ENCODE assay signal across 3 fruit fly cellular contexts in the genomic region with DNA sequence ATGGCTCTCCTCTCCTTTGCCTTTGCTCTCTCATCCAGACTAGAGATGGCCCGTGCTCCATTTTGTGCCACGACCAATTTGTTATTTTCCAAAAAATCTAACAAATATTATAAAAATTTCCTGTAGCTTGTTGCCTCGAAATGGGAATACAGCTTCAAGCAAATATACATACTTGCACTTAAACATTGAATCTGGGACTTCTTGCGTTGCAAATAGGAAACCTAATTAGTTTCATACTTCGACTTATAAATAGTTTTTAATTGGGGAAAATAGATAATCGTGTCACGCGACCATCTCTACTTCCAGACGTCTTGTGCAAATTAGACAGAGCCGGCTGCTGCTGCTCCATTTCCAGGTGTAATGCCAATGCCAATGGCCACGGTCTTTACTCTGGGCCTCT.
TF ChIP-seq lines count a peak whose summit lies in the region.

No protein-coding gene starts in this region.

TF ChIP-seq in whole organism, embryonic, 481 proteins besides CTCF, POLR2A, EP300 and RAD21 (continued from another document and continues in another):
- TF ChIP-seq CG31365 (tag; optimal IDR thresholded peaks at IDR 0.05; lab: Kevin White, UChicago): no peak
- TF ChIP-seq CG5180 (GFP tag; optimal IDR thresholded peaks at IDR 0.05; lab: Kevin White, UChicago): peak; percentile 4
- TF ChIP-seq CG1647 (GFP tag; optimal IDR thresholded peaks at IDR 0.05; lab: Kevin White, UChicago): no peak
- no peak for TF ChIP-seq sens-2 (GFP tag; IDR thresholded peaks at IDR 0.05; lab: Robert Waterston, UW)
- TF ChIP-seq disco-r (GFP tag; optimal IDR thresholded peaks at IDR 0.05; lab: Kevin White, UChicago): no peak
- no peak for TF ChIP-seq CG16863 (GFP tag; optimal IDR thresholded peaks at IDR 0.05; lab: Kevin White, UChicago)
- peak; percentile 66 for TF ChIP-seq dmrt99B (tag; optimal IDR thresholded peaks at IDR 0.05; lab: Kevin White, UChicago)
- TF ChIP-seq knrl (GFP tag; IDR thresholded peaks at IDR 0.05; lab: Robert Waterston, UW; ENCODE audit: partially characterized antibody): peak; percentile 45; the same call in 2 of the 3 replicates
- no peak for TF ChIP-seq Poxn (GFP tag; IDR thresholded peaks at IDR 0.05; lab: Robert Waterston, UW)
- no peak for TF ChIP-seq tio (GFP tag; optimal IDR thresholded peaks at IDR 0.05; lab: Kevin White, UChicago)
- TF ChIP-seq Vsx1 (GFP tag; optimal IDR thresholded peaks at IDR 0.05; lab: Kevin White, UChicago): peak; percentile 2
- peak; percentile 54 for TF ChIP-seq Rfx (GFP tag; IDR thresholded peaks at IDR 0.05; lab: Robert Waterston, UW)
- no peak for TF ChIP-seq ttk (GFP tag; IDR thresholded peaks at IDR 0.05; lab: Robert Waterston, UW)
- no peak for TF ChIP-seq CG1024 (GFP tag; IDR thresholded peaks at IDR 0.05; lab: Robert Waterston, UW)
- no peak for TF ChIP-seq H15 (GFP tag; IDR thresholded peaks at IDR 0.05; lab: Robert Waterston, UW)
- no peak for TF ChIP-seq CG4707 (GFP tag; optimal IDR thresholded peaks at IDR 0.05; lab: Kevin White, UChicago)
- peak; percentile 9 for TF ChIP-seq pnt (GFP tag; optimal IDR thresholded peaks at IDR 0.05; lab: Kevin White, UChicago)
- no peak for TF ChIP-seq da (GFP tag; optimal IDR thresholded peaks at IDR 0.05; lab: Kevin White, UChicago)
- TF ChIP-seq CG13424 (tag; optimal IDR thresholded peaks at IDR 0.05; lab: Kevin White, UChicago): peak; percentile 70
- no peak for TF ChIP-seq Opbp (GFP tag; IDR thresholded peaks at IDR 0.05; lab: Robert Waterston, UW; ENCODE audit: partially characterized antibody)
- TF ChIP-seq Atf-2 (GFP tag; optimal IDR thresholded peaks at IDR 0.05; lab: Kevin White, UChicago): no peak
- TF ChIP-seq Pdp1 (GFP tag; optimal IDR thresholded peaks at IDR 0.05; lab: Kevin White, UChicago): peak; percentile 10 to 31
- TF ChIP-seq salm (tag; optimal IDR thresholded peaks at IDR 0.05; lab: Kevin White, UChicago): no peak
- TF ChIP-seq CG18476 (GFP tag; optimal IDR thresholded peaks at IDR 0.05; lab: Kevin White, UChicago): peak; percentile 6
- no peak for TF ChIP-seq NK7.1 (GFP tag; optimal IDR thresholded peaks at IDR 0.05; lab: Kevin White, UChicago)
- TF ChIP-seq CG12219 (GFP tag; optimal IDR thresholded peaks at IDR 0.05; lab: Kevin White, UChicago): peak; percentile 33
- TF ChIP-seq yki (optimal IDR thresholded peaks at IDR 0.05; lab: Kevin White, UChicago): no peak
- TF ChIP-seq CG17359 (tag; optimal IDR thresholded peaks at IDR 0.05; lab: Kevin White, UChicago): peak; percentile 63
- peak; percentile 25 for TF ChIP-seq cwo (GFP tag; optimal IDR thresholded peaks at IDR 0.05; lab: Kevin White, UChicago)
- no peak for TF ChIP-seq NC2β (GFP tag; optimal IDR thresholded peaks at IDR 0.05; lab: Kevin White, UChicago)
- peak; percentile 20 for TF ChIP-seq CG10209 (GFP tag; optimal IDR thresholded peaks at IDR 0.05; lab: Kevin White, UChicago)
- peak; percentile 10 for TF ChIP-seq CG13624 (GFP tag; optimal IDR thresholded peaks at IDR 0.05; lab: Kevin White, UChicago)
- TF ChIP-seq CG2120 (GFP tag; optimal IDR thresholded peaks at IDR 0.05; lab: Kevin White, UChicago): peak; percentile 65
- 0 out of 2 replicates have a peak, but pooled peaks have one; percentile 18 for TF ChIP-seq CG9215 (GFP tag; IDR thresholded peaks at IDR 0.05; lab: Robert Waterston, UW)
- TF ChIP-seq lab (GFP tag; optimal IDR thresholded peaks at IDR 0.05; lab: Kevin White, UChicago): peak; percentile 73
- TF ChIP-seq CG31388 (GFP tag; optimal IDR thresholded peaks at IDR 0.05; lab: Kevin White, UChicago): no peak
- TF ChIP-seq CG6175 (GFP tag; IDR thresholded peaks at IDR 0.05; lab: Robert Waterston, UW): 0 out of 3 replicates have a peak, but pooled peaks have one; percentile 26
- TF ChIP-seq Side (GFP tag; optimal IDR thresholded peaks at IDR 0.05; lab: Kevin White, UChicago): no peak
- TF ChIP-seq mam (GFP tag; optimal IDR thresholded peaks at IDR 0.05; lab: Kevin White, UChicago): peak; percentile 57
- no peak for TF ChIP-seq Nf-YB (GFP tag; optimal IDR thresholded peaks at IDR 0.05; lab: Kevin White, UChicago)
- peak in 1 of 2 experiments; percentile 42 for TF ChIP-seq chif (GFP tag; optimal IDR thresholded peaks at IDR 0.05; lab: Kevin White, UChicago)

TF ChIP-seq in whole organism, prepupa, 60 proteins besides CTCF, POLR2A, EP300 and RAD21 (continued from another document):
- TF ChIP-seq topi (GFP tag; optimal IDR thresholded peaks at IDR 0.05; lab: Kevin White, UChicago) (peak; percentile 90), CG8632 (GFP tag; optimal IDR thresholded peaks at IDR 0.05; lab: Kevin White, UChicago) (peak; percentile 80), cyc (GFP tag; optimal IDR thresholded peaks at IDR 0.05; lab: Kevin White, UChicago) (peak; percentile 82), Smox (GFP tag; optimal IDR thresholded peaks at IDR 0.05; lab: Kevin White, UChicago) (peak; percentile 82), CG31627 (GFP tag; optimal IDR thresholded peaks at IDR 0.05; lab: Kevin White, UChicago) (peak; percentile 81), CG11762 (GFP tag; optimal IDR thresholded peaks at IDR 0.05; lab: Kevin White, UChicago; ENCODE audit: insufficient read depth) (peak; percentile 75), salr (GFP tag; optimal IDR thresholded peaks at IDR 0.05; lab: Kevin White, UChicago) (peak; percentile 78 to 80), fd85E (GFP tag; optimal IDR thresholded peaks at IDR 0.05; lab: Kevin White, UChicago) (peak; percentile 15), ss (GFP tag; optimal IDR thresholded peaks at IDR 0.05; lab: Kevin White, UChicago) (peak; percentile 78 to 80), Sox15 (GFP tag; optimal IDR thresholded peaks at IDR 0.05; lab: Kevin White, UChicago) (peak; percentile 76), Lpt (GFP tag; optimal IDR thresholded peaks at IDR 0.05; lab: Kevin White, UChicago) (peak; percentile 66), pdm3 (GFP tag; optimal IDR thresholded peaks at IDR 0.05; lab: Kevin White, UChicago) (peak; percentile 89), Sox102F (GFP tag; optimal IDR thresholded peaks at IDR 0.05; lab: Kevin White, UChicago) (peak; percentile 84), CG9139 (GFP tag; optimal IDR thresholded peaks at IDR 0.05; lab: Kevin White, UChicago) (peak; percentile 63), Met (GFP tag; optimal IDR thresholded peaks at IDR 0.05; lab: Kevin White, UChicago) (peak; percentile 87), Eip75B (GFP tag; optimal IDR thresholded peaks at IDR 0.05; lab: Kevin White, UChicago) (peak; percentile 87), achi (GFP tag; optimal IDR thresholded peaks at IDR 0.05; lab: Kevin White, UChicago) (peak; percentile 83), CG32006 (GFP tag; optimal IDR thresholded peaks at IDR 0.05; lab: Kevin White, UChicago) (peak; percentile 91), Sox14 (GFP tag; optimal IDR thresholded peaks at IDR 0.05; lab: Kevin White, UChicago) (peak; percentile 87), svp (GFP tag; lab: Kevin White, UChicago) (peak; percentile 89), CG6808 (GFP tag; optimal IDR thresholded peaks at IDR 0.05; lab: Kevin White, UChicago) (peak; percentile 87), CG8319 (GFP tag; optimal IDR thresholded peaks at IDR 0.05; lab: Kevin White, UChicago) (peak; percentile 62), CG3919 (GFP tag; optimal IDR thresholded peaks at IDR 0.05; lab: Kevin White, UChicago) (peak; percentile 81), vri (GFP tag; optimal IDR thresholded peaks at IDR 0.05; lab: Kevin White, UChicago) (peak; percentile 71), CG10631 (GFP tag; optimal IDR thresholded peaks at IDR 0.05; lab: Kevin White, UChicago) (peak; percentile 88), spab (GFP tag; optimal IDR thresholded peaks at IDR 0.05; lab: Kevin White, UChicago) (peak; percentile 74), CG6792 (GFP tag; optimal IDR thresholded peaks at IDR 0.05; lab: Kevin White, UChicago) (peak; percentile 72), CG1621 (tag; optimal IDR thresholded peaks at IDR 0.05; lab: Kevin White, UChicago) (peak; percentile 78), CG34406 (GFP tag; optimal IDR thresholded peaks at IDR 0.05; lab: Kevin White, UChicago) (peak; percentile 70), lz (GFP tag; optimal IDR thresholded peaks at IDR 0.05; lab: Kevin White, UChicago) (peak; percentile 84), net (GFP tag; optimal IDR thresholded peaks at IDR 0.05; lab: Kevin White, UChicago) (peak; percentile 85), Ets21C (GFP tag; optimal IDR thresholded peaks at IDR 0.05; lab: Kevin White, UChicago) (peak; percentile 67), eg (GFP tag; IDR thresholded peaks at IDR 0.05; lab: Robert Waterston, UW) (peak; percentile 67), CG11294 (GFP tag; IDR thresholded peaks at IDR 0.05; lab: Robert Waterston, UW) (peak; percentile 28; the same call in 1 of the 2 replicates), CG11902 (GFP tag; optimal IDR thresholded peaks at IDR 0.05; lab: Kevin White, UChicago) (peak; percentile 68), dsx (GFP tag; optimal IDR thresholded peaks at IDR 0.05; lab: Kevin White, UChicago; ENCODE audit: poor library complexity, severe bottlenecking) (peak; percentile 82), fd59A (GFP tag; optimal IDR thresholded peaks at IDR 0.05; lab: Kevin White, UChicago) (peak; percentile 85), dac (GFP tag; optimal IDR thresholded peaks at IDR 0.05; lab: Kevin White, UChicago) (peak; percentile 77), esn (GFP tag; optimal IDR thresholded peaks at IDR 0.05; lab: Kevin White, UChicago) (peak; percentile 88)

TF ChIP-seq in whole organism, wandering third instar larva, 38 proteins besides CTCF, POLR2A, EP300 and RAD21 (continued from another document):
- peak; percentile 32 for TF ChIP-seq sv (GFP tag; optimal IDR thresholded peaks at IDR 0.05; lab: Kevin White, UChicago)
- no peak for TF ChIP-seq Dfd (GFP tag; optimal IDR thresholded peaks at IDR 0.05; lab: Kevin White, UChicago)
- no peak for TF ChIP-seq CrebA (GFP tag; optimal IDR thresholded peaks at IDR 0.05; lab: Kevin White, UChicago; ENCODE audit: borderline replicate concordance)
- peak; percentile 86 for TF ChIP-seq HLH106 (tag; optimal IDR thresholded peaks at IDR 0.05; lab: Kevin White, UChicago)
- TF ChIP-seq Hr78 (GFP tag; optimal IDR thresholded peaks at IDR 0.05; lab: Kevin White, UChicago): no peak
- peak; percentile 81 for TF ChIP-seq ey (GFP tag; optimal IDR thresholded peaks at IDR 0.05; lab: Kevin White, UChicago)
- no peak for TF ChIP-seq pan (optimal IDR thresholded peaks at IDR 0.05; lab: Kevin White, UChicago)
- TF ChIP-seq fru (GFP tag; optimal IDR thresholded peaks at IDR 0.05; lab: Kevin White, UChicago): peak; percentile 86
- no peak for TF ChIP-seq dl (GFP tag; optimal IDR thresholded peaks at IDR 0.05; lab: Kevin White, UChicago; ENCODE audit: insufficient read depth in 1 of 2, partially characterized antibody in 2 of 2)
- no peak for TF ChIP-seq Mio (GFP tag; optimal IDR thresholded peaks at IDR 0.05; lab: Kevin White, UChicago)
- TF ChIP-seq brk (GFP tag; optimal IDR thresholded peaks at IDR 0.05; lab: Kevin White, UChicago): no peak
- peak; percentile 84 for TF ChIP-seq Sp1 (GFP tag; optimal IDR thresholded peaks at IDR 0.05; lab: Kevin White, UChicago)
